Worm (Caenorhabditis elegans) whole organism, young adult: Measurements from ENCODE around the gene sec-16A.2.

ENCODE experiments used
- C06A6.2 ChIP-seq: fragments of 200-800 bp; sonication (Bioruptor generic); conservative IDR thresholded peaks from 2 replicates; pipeline ENCODE4 v1.3.6; 2022; ENCODE audit warnings: missing genetic modification characterization, missing compliant biosample characterization
- F49E8.2 ChIP-seq: sonication (generic microtip); optimal IDR thresholded peaks from 3 replicates; lab custom pipeline; 2017; ENCODE audit warnings: missing genetic modification characterization, mild to moderate bottlenecking, missing compliant biosample characterization, antibody characterized with exemption, moderate library complexity; ENCODE audit not compliant: insufficient read depth
- athp-1 ChIP-seq: sonication (generic microtip); optimal IDR thresholded peaks from 2 replicates; lab custom pipeline; 2017; ENCODE audit warnings: mild to moderate bottlenecking, missing genetic modification characterization, missing compliant biosample characterization
- bed-1 ChIP-seq: fragments of 200-800 bp; sonication (Bioruptor generic); IDR thresholded peaks from 2 replicates; pipeline ENCODE4 v1.3.6; 2022; ENCODE audit warnings: missing genetic modification reagents, missing genetic modification characterization, missing compliant biosample characterization
- die-1 ChIP-seq: sonication (generic microtip); optimal IDR thresholded peaks from 2 replicates; lab custom pipeline; 2016; ENCODE audit warnings: missing genotype, mild to moderate bottlenecking, missing genetic modification characterization, missing compliant biosample characterization

ce11 chrX:8276333-8276732, 10.7 kb upstream of the sec-16A.2 start:
- TF ChIP-seq athp-1 = no peak
- no peak for TF ChIP-seq C06A6.2
- no peak for TF ChIP-seq F49E8.2 (tag; lab: Kevin White, UChicago)
- no peak for TF ChIP-seq bed-1 (GFP tag; lab: Robert Waterston, UW)
- TF ChIP-seq die-1 = no peak
